Worm (Caenorhabditis elegans) whole organism, L1 larva: ENCODE results near the gene magu-4.

Source experiments
- Y116A8C.19 ChIP-seq: sonication (generic microtip); optimal IDR thresholded peaks from 2 replicates; lab custom pipeline; 2016; ENCODE audit warnings: missing compliant biosample characterization, missing genetic modification characterization, borderline replicate concordance
- ama-1 ChIP-seq: fragments of 150-350 bp; optimal IDR thresholded peaks from 2 replicates; lab custom pipeline; 2014
- blmp-1 ChIP-seq: fragments of 150-350 bp; optimal IDR thresholded peaks from 2 replicates; lab custom pipeline; 2014; ENCODE audit warnings: missing biosample characterization, missing genetic modification characterization
- ceh-63 ChIP-seq: fragments of 200-800 bp; sonication (Bioruptor generic); optimal IDR thresholded peaks from 2 replicates; lab custom pipeline; 2018; ENCODE audit warnings: mild to moderate bottlenecking, missing genetic modification characterization, missing compliant biosample characterization
- ceh-82 ChIP-seq, 3 experiments: fragments of 150-350 bp in 1 of 3; sonication (generic microtip) in 2 of 3; optimal IDR thresholded peaks; 2 replicates each; lab custom pipeline; 2014 to 2017; ENCODE audit warnings: missing biosample characterization in 3 of 3, missing genetic modification characterization in 3 of 3
- nhr-12 ChIP-seq: sonication (generic microtip); optimal IDR thresholded peaks from 2 replicates; lab custom pipeline; 2017; ENCODE audit warnings: missing biosample characterization, missing genetic modification characterization
- nhr-28 ChIP-seq: fragments of 150-350 bp; optimal IDR thresholded peaks from 2 replicates; lab custom pipeline; 2014; ENCODE audit warnings: missing biosample characterization, missing genetic modification characterization
- skn-1 ChIP-seq: fragments of 150-350 bp; optimal IDR thresholded peaks from 2 replicates; lab custom pipeline; 2014; ENCODE audit warnings: missing biosample characterization, missing genetic modification characterization
- snpc-4 ChIP-seq: fragments of 150-350 bp; optimal IDR thresholded peaks from 2 replicates; lab custom pipeline; 2014; ENCODE audit warnings: missing biosample characterization, missing genetic modification characterization
- sox-4 ChIP-seq: sonication (generic microtip); optimal IDR thresholded peaks from 2 replicates; lab custom pipeline; 2016; ENCODE audit warnings: missing genetic modification characterization, missing compliant biosample characterization
- sptf-1 ChIP-seq: fragments of 150-350 bp; optimal IDR thresholded peaks from 2 replicates; lab custom pipeline; 2014; ENCODE audit warnings: missing biosample characterization, missing genetic modification characterization

- TF ChIP-seq blmp-1 (no peak), snpc-4 (tag; lab: Kevin White, UChicago) (no peak), sox-4 (tag; lab: Kevin White, UChicago) (no peak), ceh-63 (GFP tag; lab: Kevin White, UChicago) (no peak), nhr-28 (tag; lab: Kevin White, UChicago) (no peak), ceh-82 (tag; optimal IDR thresholded peaks at IDR 0.05; lab: Kevin White, UChicago) (no peak), ama-1 (lab: Kevin White, UChicago) (no peak), nhr-12 (tag; lab: Kevin White, UChicago) (no peak), skn-1 (no peak), Y116A8C.19 (tag; lab: Kevin White, UChicago) (no peak), sptf-1 (no peak)
Measured at ce11 chrIV:10059175-10059574, 49.6 kb downstream of the magu-4 start.
